Worm (Caenorhabditis elegans): ENCODE data around the gene F20C5.7.

Gene F20C5.7

DNA sequence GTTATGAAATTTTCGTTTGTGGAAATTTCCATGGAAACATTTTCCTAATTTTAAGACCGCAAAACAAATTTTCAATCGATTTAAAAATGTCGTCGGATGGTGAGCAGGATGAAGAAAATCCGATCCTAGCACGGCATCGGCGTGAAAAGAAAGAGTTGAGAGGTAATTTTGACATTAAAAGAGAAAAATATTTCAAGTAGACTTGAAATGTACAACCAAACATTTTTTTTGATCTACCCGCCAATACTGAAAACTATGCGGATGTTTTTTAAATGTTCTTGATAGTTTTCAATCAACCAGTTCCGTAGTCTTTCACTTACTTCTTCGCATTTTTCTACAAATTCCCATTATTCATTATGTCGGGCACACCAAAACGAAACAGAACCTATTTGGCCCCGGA lies 17.4 kb downstream of the F20C5.7 start, which contains the start of gene otub-3:
TSS of gene otub-3 (plus strand) at position 56 of the 400 bp plus-strand sequence.
- TF ChIP-seq ztf-16 (tag; optimal IDR thresholded peaks at IDR 0.05) = no peak
- TF ChIP-seq unc-3 (GFP tag; conservative IDR thresholded peaks at IDR 0.05) = no peak
- TF ChIP-seq unc-3 (tag; optimal IDR thresholded peaks at IDR 0.05) = no peak
- TF ChIP-seq ceh-18 (tag; optimal IDR thresholded peaks at IDR 0.05) = no peak

DNA sequence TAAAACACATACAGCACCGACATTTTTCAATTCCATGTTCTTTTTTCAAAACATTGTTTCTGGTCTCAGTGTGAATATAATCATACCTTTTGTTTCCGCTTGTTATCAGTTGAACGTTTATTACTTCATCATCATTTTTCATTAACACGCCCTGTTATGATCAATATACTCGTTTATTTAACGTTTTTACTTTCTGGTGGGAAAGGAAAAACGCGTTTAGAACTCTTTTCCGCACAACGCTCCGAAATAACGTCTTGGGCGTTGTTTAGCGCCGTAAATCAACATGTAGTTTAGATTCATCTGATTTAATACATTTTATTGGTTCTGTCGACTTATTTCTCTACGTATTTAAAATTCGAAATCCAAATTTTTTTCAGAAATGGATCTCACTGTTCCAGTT lies 20.1 kb downstream of the F20C5.7 start, which contains the start of gene pgm-3:
TSS of gene pgm-3 (plus strand) at position 378 of the 400 bp plus-strand sequence.
- TF ChIP-seq hlh-13 (GFP tag; optimal IDR thresholded peaks at IDR 0.05) (no peak), ceh-34 (tag; optimal IDR thresholded peaks at IDR 0.05) (no peak), elt-4 (tag; optimal IDR thresholded peaks at IDR 0.05) (no peak), ref-2 (tag; optimal IDR thresholded peaks at IDR 0.05) (no peak), hlh-15 (tag; optimal IDR thresholded peaks at IDR 0.05) (no peak), unc-42 (tag; optimal IDR thresholded peaks at IDR 0.05) (no peak), ceh-14 (tag; optimal IDR thresholded peaks at IDR 0.05) (no peak), npax-4 (tag; optimal IDR thresholded peaks at IDR 0.05) (no peak), fkh-6 (tag; optimal IDR thresholded peaks at IDR 0.05) (no peak), Y22D7AL.16 (tag; optimal IDR thresholded peaks at IDR 0.05) (no peak), fkh-10 (GFP tag; optimal IDR thresholded peaks at IDR 0.05) (no peak), pros-1 (tag; optimal IDR thresholded peaks at IDR 0.05) (no peak), pha-2 (tag; optimal IDR thresholded peaks at IDR 0.05) (no peak), ceh-48 (tag; optimal IDR thresholded peaks at IDR 0.05) (no peak), nfya-1 (tag; optimal IDR thresholded peaks at IDR 0.05) (no peak)

DNA sequence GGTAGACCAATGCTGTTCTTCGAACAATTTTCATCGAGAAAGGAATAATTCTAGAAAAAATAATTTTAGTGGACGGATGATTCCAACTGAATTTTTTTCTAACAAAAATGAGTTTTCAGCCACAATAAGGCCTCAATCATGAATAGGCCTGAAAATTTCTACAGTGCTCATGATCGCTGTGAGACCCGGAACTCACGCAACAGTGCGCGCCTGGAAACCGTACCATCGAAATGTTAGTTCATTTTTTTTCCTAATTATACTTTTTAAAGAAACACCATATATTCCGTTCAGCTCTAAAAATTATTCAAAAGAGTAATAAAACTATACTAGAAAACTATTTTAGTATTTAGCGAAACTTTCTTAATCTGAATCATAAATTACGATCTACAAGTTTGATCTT lies 20.6 kb downstream of the F20C5.7 start:
- no peak for TF ChIP-seq nhr-232 (tag; optimal IDR thresholded peaks at IDR 0.05)
- TF ChIP-seq sox-2 (GFP tag; IDR thresholded peaks at IDR 0.05) = no peak
- no peak for TF ChIP-seq K09A11.1 (tag; optimal IDR thresholded peaks at IDR 0.05; ENCODE audit: insufficient read depth)
- no peak for TF ChIP-seq pros-1 (tag; optimal IDR thresholded peaks at IDR 0.05)
- no peak for TF ChIP-seq ceh-34 (tag; optimal IDR thresholded peaks at IDR 0.05)
- no peak for TF ChIP-seq fkh-6 (tag; optimal IDR thresholded peaks at IDR 0.05)
- no peak for TF ChIP-seq ceh-22 (tag; optimal IDR thresholded peaks at IDR 0.05)
- no peak for TF ChIP-seq pqm-1 (tag; optimal IDR thresholded peaks at IDR 0.05)
- TF ChIP-seq fax-1 (tag; optimal IDR thresholded peaks at IDR 0.05) = no peak
- no peak for TF ChIP-seq eyg-1 (tag; optimal IDR thresholded peaks at IDR 0.05)
- TF ChIP-seq mec-3 (tag; optimal IDR thresholded peaks at IDR 0.05; ENCODE audit: borderline replicate concordance) = no peak

DNA sequence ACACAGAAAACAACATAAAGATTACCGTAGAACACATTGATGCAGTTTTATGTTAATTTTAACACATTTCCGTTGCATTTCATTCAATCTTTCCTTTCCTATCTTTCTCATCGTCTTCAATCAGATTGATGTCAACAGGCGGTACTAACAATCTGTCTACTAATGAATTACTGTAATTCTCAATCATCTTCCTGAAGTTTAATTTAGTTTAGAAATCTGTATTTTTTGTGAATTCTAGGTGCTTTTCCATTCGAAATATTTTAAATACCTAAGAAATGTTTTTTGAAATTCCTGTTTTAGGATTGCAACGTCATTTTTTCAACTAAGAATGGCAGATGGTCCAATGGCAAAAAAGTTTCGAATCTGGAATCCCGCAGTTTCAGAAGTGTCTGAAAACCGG lies 21.8 kb downstream of the F20C5.7 start, which contains the start of gene F21D5.9:
TSS of gene F21D5.9 (plus strand) at position 301 of the 400 bp plus-strand sequence.
- TF ChIP-seq odd-2 (tag; optimal IDR thresholded peaks at IDR 0.05) (no peak), mec-3 (tag; optimal IDR thresholded peaks at IDR 0.05; ENCODE audit: borderline replicate concordance) (no peak), hlh-6 (tag; optimal IDR thresholded peaks at IDR 0.05) (no peak), pag-3 (tag; optimal IDR thresholded peaks at IDR 0.05; ENCODE audit: borderline replicate concordance) (no peak)

DNA sequence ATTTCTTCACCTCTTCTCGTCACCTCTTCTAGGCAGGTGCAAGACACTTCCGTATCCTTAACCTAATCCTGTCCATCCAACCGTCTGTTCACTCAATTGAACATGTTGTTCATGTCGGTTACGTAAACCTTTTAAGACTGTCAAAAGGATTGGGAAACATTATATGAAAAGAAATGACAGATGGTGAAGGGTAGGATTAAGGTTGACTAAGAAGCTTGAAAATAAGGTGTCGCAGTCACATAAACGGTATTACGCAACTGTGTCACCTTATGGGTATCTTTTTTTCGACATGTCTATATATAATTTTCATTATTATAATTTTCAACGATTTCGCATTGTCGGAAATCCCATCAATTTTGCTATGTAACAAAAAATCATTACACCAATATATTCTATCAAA lies 22.7 kb downstream of the F20C5.7 start:
- TF ChIP-seq eyg-1 (tag; optimal IDR thresholded peaks at IDR 0.05) (no peak), ceh-24 (tag; optimal IDR thresholded peaks at IDR 0.05) (no peak), Y22D7AL.16 (tag; optimal IDR thresholded peaks at IDR 0.05) (no peak), hlh-15 (tag; optimal IDR thresholded peaks at IDR 0.05) (no peak), ceh-6 (GFP tag; optimal IDR thresholded peaks at IDR 0.05) (no peak), unc-42 (tag; optimal IDR thresholded peaks at IDR 0.05) (no peak), fkh-10 (GFP tag; optimal IDR thresholded peaks at IDR 0.05) (no peak), syd-9 (tag; optimal IDR thresholded peaks at IDR 0.05) (no peak), npax-4 (tag; optimal IDR thresholded peaks at IDR 0.05) (no peak), ref-2 (tag; optimal IDR thresholded peaks at IDR 0.05) (no peak)
